Fruit fly (Drosophila melanogaster) whole organism, embryonic: Measurements from ENCODE around the gene CG10068.

Experiments used
- Ada2b ChIP-seq: fragments of 200-800 bp; sonication (Bioruptor generic); IDR thresholded peaks from 2 replicates; pipeline ENCODE4 v1.3.6; 2022; ENCODE audit warnings: missing biosample characterization, missing genetic modification characterization
- Atf6 ChIP-seq: fragments of 200-800 bp; sonication (Bioruptor generic); IDR thresholded peaks from 2 replicates; pipeline ENCODE4 v1.3.6; 2022; ENCODE audit warnings: missing biosample characterization, missing genetic modification characterization
- B-H2 ChIP-seq: fragments of 200-800 bp; sonication (Bioruptor generic); optimal IDR thresholded peaks from 2 replicates; lab custom pipeline; 2018; ENCODE audit warnings: missing biosample characterization, mild to moderate bottlenecking, missing genetic modification characterization
- Bgb ChIP-seq: fragments of 200-800 bp; sonication (Bioruptor generic); IDR thresholded peaks from 2 replicates; pipeline ENCODE4 v1.3.6; 2022; ENCODE audit warnings: missing biosample characterization, missing genetic modification characterization; ENCODE audit not compliant: partially characterized antibody
- CG11085 ChIP-seq: fragments of 200-800 bp; sonication (Bioruptor generic); IDR thresholded peaks from 2 replicates; pipeline ENCODE4 v1.3.6; 2022; ENCODE audit warnings: missing biosample characterization, missing genetic modification characterization
- CG12071 ChIP-seq: fragments of 200-800 bp; sonication (Bioruptor generic); optimal IDR thresholded peaks from 3 replicates; lab custom pipeline; 2018; ENCODE audit warnings: missing biosample characterization, mild to moderate bottlenecking, missing genetic modification characterization
- CG13624 ChIP-seq: fragments of 200-800 bp; sonication (Bioruptor generic); optimal IDR thresholded peaks from 2 replicates; lab custom pipeline; 2016; ENCODE audit warnings: missing biosample characterization, missing genetic modification characterization
- CG15011 ChIP-seq: fragments of 200-800 bp; sonication (Bioruptor generic); optimal IDR thresholded peaks from 3 replicates; lab custom pipeline; 2018; ENCODE audit warnings: missing biosample characterization, mild to moderate bottlenecking, missing genetic modification characterization
- CG16779 ChIP-seq: fragments of 200-800 bp; sonication (Bioruptor generic); IDR thresholded peaks from 2 replicates; pipeline ENCODE4 v1.3.6; 2022; ENCODE audit warnings: missing biosample characterization, missing genetic modification characterization
- CG17612 ChIP-seq: fragments of 200-800 bp; sonication (Bioruptor generic); IDR thresholded peaks from 2 replicates; pipeline ENCODE4 v1.3.6; 2022; ENCODE audit warnings: missing biosample characterization, missing genetic modification characterization
- CG17829 ChIP-seq: fragments of 200-800 bp; optimal IDR thresholded peaks from 2 replicates; lab custom pipeline; 2019; ENCODE audit warnings: missing biosample characterization, mild to moderate bottlenecking, missing genetic modification characterization, moderate library complexity
- CG31365 ChIP-seq: fragments of 200-800 bp; sonication (Bioruptor generic); optimal IDR thresholded peaks from 2 replicates; lab custom pipeline; 2018; ENCODE audit warnings: missing biosample characterization, mild to moderate bottlenecking, missing genetic modification characterization
- CG6689 ChIP-seq: fragments of 200-800 bp; sonication (Bioruptor generic); IDR thresholded peaks from 2 replicates; pipeline ENCODE4 v1.3.6; 2022; ENCODE audit warnings: missing biosample characterization, missing genetic modification characterization
- CG6854 ChIP-seq: fragments of 200-800 bp; sonication (Bioruptor generic); optimal IDR thresholded peaks from 3 replicates; lab custom pipeline; 2017; ENCODE audit warnings: missing biosample characterization, mild to moderate bottlenecking, missing genetic modification characterization
- CG7556 ChIP-seq: fragments of 200-800 bp; sonication (Bioruptor generic); optimal IDR thresholded peaks from 2 replicates; lab custom pipeline; 2017; ENCODE audit warnings: missing biosample characterization, mild to moderate bottlenecking, missing genetic modification characterization
- CG8290 ChIP-seq, 3 experiments: fragments of 200-800 bp; sonication (Bioruptor generic); optimal IDR thresholded peaks; 2 replicates each; lab custom pipeline; 2016 to 2019; ENCODE audit warnings: missing biosample characterization in 3 of 3, missing genetic modification characterization in 3 of 3, mild to moderate bottlenecking in 2 of 3, moderate library complexity in 1 of 3
- CG9727 ChIP-seq: fragments of 200-800 bp; sonication (Bioruptor generic); optimal IDR thresholded peaks from 3 replicates; lab custom pipeline; 2017; ENCODE audit warnings: missing biosample characterization, mild to moderate bottlenecking, missing genetic modification characterization
- Chrac-16 ChIP-seq: fragments of 200-800 bp; sonication (Bioruptor generic); optimal IDR thresholded peaks from 3 replicates; lab custom pipeline; 2016; ENCODE audit warnings: missing biosample characterization, missing genetic modification characterization
- CkIIα-i1 ChIP-seq: fragments of 200-800 bp; sonication (Bioruptor generic); IDR thresholded peaks from 2 replicates; pipeline ENCODE4 v1.3.6; 2022; ENCODE audit warnings: missing biosample characterization, missing genetic modification characterization
- Dad ChIP-seq: fragments of 200-800 bp; sonication (Bioruptor generic); optimal IDR thresholded peaks from 3 replicates; lab custom pipeline; 2016; ENCODE audit warnings: missing biosample characterization, missing genetic modification characterization
- Dip2 ChIP-seq: fragments of 200-800 bp; sonication (Bioruptor generic); IDR thresholded peaks from 2 replicates; pipeline ENCODE4 v1.3.6; 2022; ENCODE audit warnings: missing biosample characterization, missing genetic modification characterization
- Dref ChIP-seq: fragments of 200-800 bp; sonication (Bioruptor generic); IDR thresholded peaks from 2 replicates; pipeline ENCODE4 v1.3.6; 2022; ENCODE audit warnings: missing biosample characterization, missing genetic modification characterization
- ERR ChIP-seq: fragments of 200-800 bp; sonication (Bioruptor generic); optimal IDR thresholded peaks from 2 replicates; lab custom pipeline; 2016; ENCODE audit warnings: missing biosample characterization, missing genetic modification characterization
- Ets97D ChIP-seq: fragments of 200-800 bp; sonication (Bioruptor generic); optimal IDR thresholded peaks from 3 replicates; lab custom pipeline; 2016; ENCODE audit warnings: missing biosample characterization, missing genetic modification characterization
- Lhr ChIP-seq: fragments of 200-800 bp; sonication (Bioruptor generic); optimal IDR thresholded peaks from 3 replicates; lab custom pipeline; 2017; ENCODE audit warnings: mild to moderate bottlenecking, missing biosample characterization, missing genetic modification reagents, missing genetic modification characterization
- NK7.1 ChIP-seq: fragments of 200-800 bp; sonication (Bioruptor generic); optimal IDR thresholded peaks from 3 replicates; lab custom pipeline; 2016; ENCODE audit warnings: missing biosample characterization, missing genetic modification characterization
- Neu2 ChIP-seq: fragments of 200-800 bp; sonication (Bioruptor generic); optimal IDR thresholded peaks from 3 replicates; lab custom pipeline; 2016; ENCODE audit warnings: missing biosample characterization, missing genetic modification characterization, borderline replicate concordance
- Ptx1 ChIP-seq: fragments of 200-800 bp; sonication (Bioruptor generic); IDR thresholded peaks from 2 replicates; pipeline ENCODE4 v1.3.6; 2022; ENCODE audit warnings: missing biosample characterization, missing genetic modification characterization
- Rfx ChIP-seq: fragments of 200-800 bp; sonication (Bioruptor generic); IDR thresholded peaks from 2 replicates; pipeline ENCODE4 v1.3.6; 2022; ENCODE audit warnings: missing biosample characterization, missing genetic modification characterization
- Side ChIP-seq: fragments of 200-800 bp; sonication (Bioruptor generic); optimal IDR thresholded peaks from 2 replicates; lab custom pipeline; 2016; ENCODE audit warnings: missing biosample characterization, missing genetic modification characterization
- Usf ChIP-seq: fragments of 200-800 bp; sonication (Bioruptor generic); optimal IDR thresholded peaks from 2 replicates; lab custom pipeline; 2017; ENCODE audit warnings: missing genotype, missing biosample characterization, missing genetic modification characterization
- aop ChIP-seq: fragments of 200-800 bp; sonication (Bioruptor generic); IDR thresholded peaks from 2 replicates; pipeline ENCODE4 v1.3.6; 2022; ENCODE audit warnings: missing biosample characterization, missing genetic modification characterization
- ash1 ChIP-seq: fragments of 200-800 bp; sonication (Bioruptor generic); optimal IDR thresholded peaks from 2 replicates; lab custom pipeline; 2018; ENCODE audit warnings: missing biosample characterization, mild to moderate bottlenecking, missing genetic modification characterization
- bowl ChIP-seq: fragments of 200-800 bp; sonication (Bioruptor generic); IDR thresholded peaks from 2 replicates; pipeline ENCODE4 v1.3.6; 2022; ENCODE audit warnings: missing biosample characterization, missing genetic modification characterization
- disco-r ChIP-seq: fragments of 200-800 bp; sonication (Bioruptor generic); optimal IDR thresholded peaks from 2 replicates; lab custom pipeline; 2016; ENCODE audit warnings: missing biosample characterization, missing genetic modification characterization
- dysf ChIP-seq: fragments of 200-800 bp; sonication (Bioruptor generic); IDR thresholded peaks from 3 replicates; pipeline ENCODE4 v1.3.6; 2022; ENCODE audit warnings: missing biosample characterization, missing genetic modification characterization
- ewg ChIP-seq: fragments of 200-800 bp; sonication (Bioruptor generic); optimal IDR thresholded peaks from 3 replicates; lab custom pipeline; 2017; ENCODE audit warnings: mild to moderate bottlenecking, missing biosample characterization, missing genetic modification reagents, missing genetic modification characterization
- gro ChIP-seq: fragments of 200-800 bp; sonication (Bioruptor generic); optimal IDR thresholded peaks from 2 replicates; lab custom pipeline; 2016; ENCODE audit warnings: missing biosample characterization, missing genetic modification characterization
- jigr1 ChIP-seq: fragments of 200-800 bp; sonication (Bioruptor generic); IDR thresholded peaks from 3 replicates; pipeline ENCODE4 v1.3.6; 2022; ENCODE audit warnings: missing biosample characterization, missing genetic modification characterization
- kah ChIP-seq: fragments of 200-800 bp; sonication (Bioruptor generic); optimal IDR thresholded peaks from 2 replicates; lab custom pipeline; 2018; ENCODE audit warnings: missing biosample characterization, mild to moderate bottlenecking, missing genetic modification characterization
- lbe ChIP-seq: fragments of 200-800 bp; sonication (Bioruptor generic); optimal IDR thresholded peaks from 2 replicates; lab custom pipeline; 2016; ENCODE audit warnings: missing biosample characterization, mild to moderate bottlenecking, missing genetic modification characterization
- onecut ChIP-seq: fragments of 200-800 bp; sonication (Bioruptor generic); IDR thresholded peaks from 2 replicates; pipeline ENCODE4 v1.3.6; 2022; ENCODE audit warnings: missing biosample characterization, missing genetic modification characterization
- otp ChIP-seq: fragments of 200-800 bp; sonication (Bioruptor generic); IDR thresholded peaks from 3 replicates; pipeline ENCODE4, ENCODE4 v1.3.6; 2022; ENCODE audit warnings: missing biosample characterization, missing genetic modification characterization
- pros ChIP-seq: fragments of 200-800 bp; sonication (Bioruptor generic); optimal IDR thresholded peaks from 3 replicates; lab custom pipeline; 2019; ENCODE audit warnings: missing biosample characterization, mild to moderate bottlenecking, missing genetic modification characterization, moderate library complexity
- row ChIP-seq: fragments of 200-800 bp; sonication (Bioruptor generic); IDR thresholded peaks from 3 replicates; pipeline ENCODE4 v1.3.6; 2022; ENCODE audit warnings: missing biosample characterization, missing genetic modification characterization
- sima ChIP-seq: fragments of 200-800 bp; sonication (Bioruptor generic); optimal IDR thresholded peaks from 2 replicates; lab custom pipeline; 2016; ENCODE audit warnings: missing biosample characterization, missing genetic modification characterization
- stc ChIP-seq: fragments of 200-800 bp; sonication (Bioruptor generic); IDR thresholded peaks from 2 replicates; pipeline ENCODE4 v1.3.6; 2022; ENCODE audit warnings: missing biosample characterization, missing genetic modification characterization
- sug ChIP-seq: fragments of 200-800 bp; optimal IDR thresholded peaks from 2 replicates; lab custom pipeline; 2019; ENCODE audit warnings: missing biosample characterization, mild to moderate bottlenecking, missing genetic modification characterization, moderate library complexity
- wdn ChIP-seq: fragments of 200-800 bp; sonication (Bioruptor generic); IDR thresholded peaks from 2 replicates; pipeline ENCODE4 v1.3.6; 2022; ENCODE audit warnings: missing biosample characterization, missing genetic modification characterization
- wor ChIP-seq: fragments of 200-800 bp; sonication (Bioruptor generic); IDR thresholded peaks from 2 replicates; pipeline ENCODE4 v1.3.6; 2022; ENCODE audit warnings: missing biosample characterization, missing genetic modification characterization
- zf30C ChIP-seq: fragments of 200-800 bp; sonication (Bioruptor generic); optimal IDR thresholded peaks from 3 replicates; lab custom pipeline; 2018; ENCODE audit warnings: missing biosample characterization, mild to moderate bottlenecking, missing genetic modification characterization
- zfh1 ChIP-seq: fragments of 200-800 bp; sonication (Bioruptor generic); IDR thresholded peaks from 3 replicates; pipeline ENCODE4 v1.3.6; 2022; ENCODE audit warnings: missing biosample characterization, missing genetic modification characterization

Gene CG10068

DNA sequence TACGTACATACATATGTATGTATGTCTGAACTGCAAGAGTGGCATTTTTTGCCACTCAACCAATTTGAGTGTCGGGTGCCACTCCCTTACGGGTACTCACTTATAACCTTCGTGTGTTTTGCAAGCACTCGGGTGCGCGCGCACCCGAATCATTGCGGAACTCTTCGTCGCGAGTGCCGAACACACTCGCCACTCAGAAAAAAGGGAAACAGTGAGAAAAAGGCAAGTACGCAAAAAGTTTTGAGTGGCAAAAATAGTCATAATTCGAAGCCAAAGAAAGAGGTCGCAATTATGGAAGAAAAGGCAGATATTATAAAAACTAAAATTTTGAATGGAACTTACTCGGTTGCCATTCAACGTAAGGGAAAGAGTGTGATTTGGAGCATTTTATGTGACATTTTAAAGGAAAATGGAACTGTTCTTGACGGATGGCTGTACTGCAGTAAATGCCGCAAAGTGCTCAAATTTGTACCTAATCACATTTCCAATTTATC lies 37.4 kb downstream of the CG10068 start:
- TF ChIP-seq CG8290 (GFP tag; optimal IDR thresholded peaks at IDR 0.05; lab: Kevin White, UChicago), result no peak
- peak in 1 of 2 experiments; percentile 48 for TF ChIP-seq CG8290 (tag; optimal IDR thresholded peaks at IDR 0.05; lab: Kevin White, UChicago)
- peak; percentile 25 for TF ChIP-seq B-H2 (GFP tag; lab: Kevin White, UChicago)
- TF ChIP-seq Bgb, result no peak
- TF ChIP-seq Side, result no peak
- no peak for TF ChIP-seq CG15011 (GFP tag; lab: Kevin White, UChicago)
- TF ChIP-seq CG31365 (tag; lab: Kevin White, UChicago), result peak; percentile 10
- TF ChIP-seq wor (GFP tag; lab: Robert Waterston, UW), result no peak
- no peak for TF ChIP-seq CG12071
- no peak for TF ChIP-seq aop (GFP tag; lab: Robert Waterston, UW)
- no peak for TF ChIP-seq lbe (GFP tag; lab: Kevin White, UChicago)
- no peak for TF ChIP-seq bowl (GFP tag; lab: Robert Waterston, UW)
- TF ChIP-seq Chrac-16 (GFP tag; lab: Kevin White, UChicago), result no peak
- 0 out of 2 replicates have a peak, but pooled peaks have one; percentile 7 for TF ChIP-seq Atf6
- TF ChIP-seq Rfx (GFP tag; lab: Robert Waterston, UW), result peak; percentile 23; the same call in 1 of the 2 replicates
- no peak for TF ChIP-seq Dip2 (GFP tag; lab: Robert Waterston, UW)
- TF ChIP-seq dysf (GFP tag; lab: Robert Waterston, UW), result 0 out of 3 replicates have a peak, but pooled peaks have one; percentile 7
- TF ChIP-seq row, result 0 out of 3 replicates have a peak, but pooled peaks have one; percentile 6
- no peak for TF ChIP-seq kah (GFP tag; lab: Kevin White, UChicago)
- TF ChIP-seq NK7.1 (GFP tag; lab: Kevin White, UChicago), result no peak
- no peak for TF ChIP-seq CG17612
- peak; percentile 31 for TF ChIP-seq CG6854 (GFP tag; lab: Kevin White, UChicago)
- TF ChIP-seq ERR (GFP tag; lab: Kevin White, UChicago), result no peak
- no peak for TF ChIP-seq Lhr
- no peak for TF ChIP-seq Ptx1 (GFP tag; lab: Robert Waterston, UW)
- no peak for TF ChIP-seq otp (GFP tag; lab: Robert Waterston, UW)
- TF ChIP-seq disco-r (GFP tag; lab: Kevin White, UChicago), result no peak
- peak; percentile 33 for TF ChIP-seq ash1
- TF ChIP-seq gro, result peak; percentile 16
- no peak for TF ChIP-seq CG11085 (GFP tag; lab: Robert Waterston, UW)
- TF ChIP-seq ewg (GFP tag; lab: Kevin White, UChicago), result peak; percentile 59
- no peak for TF ChIP-seq CG6689 (GFP tag; lab: Robert Waterston, UW)
- TF ChIP-seq zf30C (GFP tag; lab: Kevin White, UChicago), result peak; percentile 52
- peak; percentile 33 for TF ChIP-seq CG13624 (GFP tag; lab: Kevin White, UChicago)
- no peak for TF ChIP-seq Dref (GFP tag; lab: Robert Waterston, UW)
- no peak for TF ChIP-seq wdn
- no peak for TF ChIP-seq jigr1 (GFP tag; lab: Robert Waterston, UW)
- peak; percentile 40 for TF ChIP-seq sug
- TF ChIP-seq CG17829 (tag; lab: Kevin White, UChicago), result peak; percentile 21
- TF ChIP-seq CG16779, result no peak
- no peak for TF ChIP-seq Dad (GFP tag; lab: Kevin White, UChicago)
- TF ChIP-seq CG9727 (GFP tag; lab: Kevin White, UChicago), result no peak
- TF ChIP-seq Usf, result no peak
- no peak for TF ChIP-seq sima (GFP tag; lab: Kevin White, UChicago)
- no peak for TF ChIP-seq zfh1 (GFP tag; lab: Robert Waterston, UW)
- peak; percentile 36 for TF ChIP-seq pros (GFP tag; lab: Kevin White, UChicago)
- TF ChIP-seq stc (GFP tag; lab: Robert Waterston, UW), result no peak
- no peak for TF ChIP-seq CkIIα-i1 (GFP tag; lab: Robert Waterston, UW)
- no peak for TF ChIP-seq Ada2b
- TF ChIP-seq Ets97D, result no peak
- no peak for TF ChIP-seq Neu2 (GFP tag; lab: Kevin White, UChicago)
- peak; percentile 35; the same call in 1 of the 2 replicates for TF ChIP-seq onecut (GFP tag; lab: Robert Waterston, UW)
- TF ChIP-seq CG7556, result no peak
